Worm (Caenorhabditis elegans) whole organism, early embryonic: ENCODE results near the gene rilp-1.

ENCODE experiments used
- ama-1 ChIP-seq: fragments of 150-350 bp; optimal IDR thresholded peaks from 2 replicates; lab custom pipeline; 2014
- ceh-13 ChIP-seq: fragments of 200-800 bp; sonication (Bioruptor generic); optimal IDR thresholded peaks from 2 replicates; lab custom pipeline; 2018; ENCODE audit warnings: mild to moderate bottlenecking, missing genetic modification characterization, missing compliant biosample characterization
- ets-7 ChIP-seq: sonication (generic microtip); optimal IDR thresholded peaks from 2 replicates; lab custom pipeline; 2016; ENCODE audit warnings: missing genotype, missing genetic modification characterization, missing compliant biosample characterization
- pes-1 ChIP-seq: fragments of 200-800 bp; sonication (Bioruptor generic); IDR thresholded peaks from 2 replicates; pipeline ENCODE4 v1.3.6; 2022; ENCODE audit warnings: missing genetic modification reagents, missing genetic modification characterization, missing compliant biosample characterization
- scrt-1 ChIP-seq: fragments of 200-800 bp; sonication (Bioruptor generic); IDR thresholded peaks from 2 replicates; pipeline ENCODE4 v1.3.6; 2022; ENCODE audit warnings: missing genetic modification characterization, missing compliant biosample characterization
- sea-1 ChIP-seq: fragments of 200-800 bp; sonication (Bioruptor generic); conservative IDR thresholded peaks from 2 replicates; pipeline ENCODE4 v1.3.6; 2022; ENCODE audit warnings: missing genetic modification characterization, missing compliant biosample characterization

DNA sequence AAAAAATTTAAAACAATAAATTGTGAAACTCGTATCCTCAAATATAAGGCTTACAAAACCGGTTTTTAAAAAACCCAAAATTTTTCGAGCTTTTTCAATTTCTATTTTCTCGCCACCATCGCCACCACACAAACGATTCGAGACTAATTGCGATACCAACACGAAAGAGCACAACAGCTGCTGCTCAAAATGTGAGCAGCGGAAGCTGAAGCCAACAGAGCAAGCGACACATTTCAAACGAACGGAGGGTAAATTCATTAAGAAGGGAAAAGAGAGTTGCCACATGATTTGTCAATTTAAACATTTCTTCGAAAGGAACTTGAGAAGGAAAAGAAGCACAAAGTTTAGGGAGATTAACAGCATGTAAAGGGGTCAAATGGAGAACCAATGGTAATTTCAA, 43.1 kb downstream of the rilp-1 start:
- TF ChIP-seq scrt-1 (GFP tag; lab: Robert Waterston, UW) (no peak), ama-1 (lab: Kevin White, UChicago) (no peak), sea-1 (GFP tag; lab: Robert Waterston, UW) (no peak), pes-1 (GFP tag; lab: Robert Waterston, UW) (no peak), ceh-13 (no peak), ets-7 (tag; lab: Kevin White, UChicago) (no peak)
